Fruit fly (Drosophila melanogaster): ENCODE data around the gene CG4998.

dm6 chr3L:16364599-16364998 is 25.8 kb downstream of the CG4998 start, which contains the start of gene Cpr72Eb:
- TF ChIP-seq Atf3 (GFP tag; optimal IDR thresholded peaks at IDR 0.05) (no peak), lola (GFP tag; optimal IDR thresholded peaks at IDR 0.05) (no peak), CG10654 (GFP tag; optimal IDR thresholded peaks at IDR 0.05) (no peak), CG6765 (GFP tag; optimal IDR thresholded peaks at IDR 0.05) (no peak), sna (GFP tag; IDR thresholded peaks at IDR 0.05; ENCODE audit: partially characterized antibody) (no peak), Hsf (GFP tag; optimal IDR thresholded peaks at IDR 0.05) (no peak), CG4424 (GFP tag; optimal IDR thresholded peaks at IDR 0.05) (no peak), seq (GFP tag; IDR thresholded peaks at IDR 0.05) (no peak), pan (optimal IDR thresholded peaks at IDR 0.05) (no peak), pan (GFP tag; optimal IDR thresholded peaks at IDR 0.05 in 1 of 2, IDR thresholded peaks at IDR 0.05 in 1 of 2) (no peak), Camta (GFP tag; optimal IDR thresholded peaks at IDR 0.05) (no peak)
